Worm (Caenorhabditis elegans) whole organism, L1 larva: ENCODE results near the gene Y73B6BL.270.
A peak's percentile ranks its signal among the peaks of the same experiment; 100 is the strongest.

Source experiments
- C34B4.2 ChIP-seq: sonication (generic microtip); optimal IDR thresholded peaks from 2 replicates; lab custom pipeline; 2017; ENCODE audit warnings: mild to moderate bottlenecking, missing genetic modification characterization, missing compliant biosample characterization
- aly-2 ChIP-seq: fragments of 150-350 bp; optimal IDR thresholded peaks from 2 replicates; lab custom pipeline; 2014; ENCODE audit warnings: missing biosample characterization, missing genetic modification characterization
- dpl-1 ChIP-seq, 3 experiments: fragments of 150-350 bp in 2 of 3; sonication (generic microtip) in 1 of 3; optimal IDR thresholded peaks; 2 replicates each; lab custom pipeline; 2014 to 2017; ENCODE audit warnings: missing biosample characterization in 3 of 3, missing genetic modification characterization in 3 of 3, missing genetic modification reagents in 3 of 3
- elt-2 ChIP-seq: sonication (generic microtip); optimal IDR thresholded peaks from 2 replicates; lab custom pipeline; 2016; ENCODE audit warnings: missing genetic modification characterization, mild to moderate bottlenecking, inconsistent platforms, missing compliant biosample characterization, missing genetic modification reagents
- fkh-8 ChIP-seq: sonication (generic microtip); optimal IDR thresholded peaks from 2 replicates; lab custom pipeline; 2016; ENCODE audit warnings: mild to moderate bottlenecking, missing genetic modification characterization, missing compliant biosample characterization
- lin-15B ChIP-seq: fragments of 150-350 bp; sonication (generic microtip); optimal IDR thresholded peaks from 3 replicates; lab custom pipeline; 2014; ENCODE audit warnings: missing biosample characterization, missing genetic modification characterization
- mdl-1 ChIP-seq, 2 experiments: fragments of 150-350 bp; optimal IDR thresholded peaks; 2 replicates each; lab custom pipeline; 2014 to 2017; ENCODE audit warnings: missing biosample characterization in 2 of 2, missing genetic modification characterization in 2 of 2, inconsistent platforms in 1 of 2
- tlp-1 ChIP-seq: fragments of 150-350 bp; optimal IDR thresholded peaks from 2 replicates; lab custom pipeline; 2014; ENCODE audit warnings: missing biosample characterization, missing genetic modification characterization

- TF ChIP-seq fkh-8 (tag; lab: Kevin White, UChicago) = no peak
- no peak for TF ChIP-seq mdl-1 (tag; optimal IDR thresholded peaks at IDR 0.05; lab: Kevin White, UChicago)
- TF ChIP-seq aly-2 = no peak
- TF ChIP-seq C34B4.2 (tag; lab: Kevin White, UChicago) = no peak
- TF ChIP-seq lin-15B (tag; lab: Kevin White, UChicago) = no peak
- no peak for TF ChIP-seq tlp-1 (tag; lab: Kevin White, UChicago)
- TF ChIP-seq elt-2 = peak; percentile 28
- TF ChIP-seq dpl-1 (GFP tag; optimal IDR thresholded peaks at IDR 0.05; lab: Kevin White, UChicago) = peak; percentile 78 to 87 (median 85)
Measured at ce11 chrIV:6369489-6369888, 4.3 kb downstream of the Y73B6BL.270 start.
